Worm (Caenorhabditis elegans) whole organism, young adult: Measurements from ENCODE around the gene T01B4.3.

Experiments used
- B0035.1 ChIP-seq: sonication (generic microtip); optimal IDR thresholded peaks from 2 replicates; lab custom pipeline; 2016; ENCODE audit warnings: missing genetic modification characterization, mild to moderate bottlenecking, missing compliant biosample characterization, missing genotype, missing genetic modification reagents
- C06A6.2 ChIP-seq: fragments of 200-800 bp; sonication (Bioruptor generic); conservative IDR thresholded peaks from 2 replicates; pipeline ENCODE4 v1.3.6; 2022; ENCODE audit warnings: missing genetic modification characterization, missing compliant biosample characterization
- K12H6.12 ChIP-seq: fragments of 200-800 bp; sonication (Bioruptor generic); optimal IDR thresholded peaks from 2 replicates; lab custom pipeline; 2018; ENCODE audit warnings: mild to moderate bottlenecking, missing genetic modification characterization, missing compliant biosample characterization
- ZK185.1 ChIP-seq: sonication (generic microtip); optimal IDR thresholded peaks from 2 replicates; lab custom pipeline; 2016; ENCODE audit warnings: mild to moderate bottlenecking, missing genetic modification characterization, missing compliant biosample characterization; ENCODE audit not compliant: poor library complexity, severe bottlenecking
- bed-1 ChIP-seq: fragments of 200-800 bp; sonication (Bioruptor generic); IDR thresholded peaks from 2 replicates; pipeline ENCODE4 v1.3.6; 2022; ENCODE audit warnings: missing genetic modification reagents, missing genetic modification characterization, missing compliant biosample characterization
- dpl-1 ChIP-seq: fragments of 150-350 bp; optimal IDR thresholded peaks from 2 replicates; lab custom pipeline; 2014; ENCODE audit warnings: missing biosample characterization, missing genetic modification reagents, missing genetic modification characterization
- lin-35 ChIP-seq, 3 experiments: fragments of 150-350 bp in 2 of 3; sonication (generic microtip) in 1 of 3; optimal IDR thresholded peaks; 2 replicates each; lab custom pipeline; 2014 to 2018; ENCODE audit warnings: missing biosample characterization in 3 of 3, missing genetic modification characterization in 3 of 3, missing genetic modification reagents in 3 of 3
- pha-4 ChIP-seq: fragments of 150-350 bp; sonication (generic microtip); optimal IDR thresholded peaks from 2 replicates; lab custom pipeline; 2014; ENCODE audit warnings: missing biosample characterization, missing genetic modification reagents, missing genetic modification characterization
- unc-130 ChIP-seq: sonication (generic microtip); optimal IDR thresholded peaks from 2 replicates; lab custom pipeline; 2016; ENCODE audit warnings: missing genetic modification reagents, missing genetic modification characterization, missing compliant biosample characterization

DNA sequence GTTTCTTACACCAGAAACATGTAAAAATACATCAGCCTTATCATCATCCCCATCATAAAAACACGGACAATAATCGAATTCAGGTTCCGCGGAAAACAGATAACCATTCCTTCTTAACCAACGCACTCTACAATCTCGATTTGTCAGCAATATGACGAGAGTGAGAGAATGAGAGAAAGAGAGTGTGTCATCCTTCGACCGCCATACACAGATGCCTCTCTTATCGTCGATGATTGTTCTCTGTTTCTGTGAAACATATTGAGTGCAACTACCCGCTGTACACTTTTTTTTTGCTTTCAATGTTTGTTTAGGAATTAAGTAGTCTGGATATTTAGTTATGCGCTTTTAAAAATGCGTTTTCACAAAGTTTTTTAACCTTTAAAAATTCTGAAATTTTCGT, 31.5 kb upstream of the T01B4.3 start:
- TF ChIP-seq C06A6.2 (GFP tag; lab: Robert Waterston, UW) (no peak), lin-35 (GFP tag; optimal IDR thresholded peaks at IDR 0.05; lab: Kevin White, UChicago) (no peak), bed-1 (GFP tag; lab: Robert Waterston, UW) (no peak), B0035.1 (tag; lab: Kevin White, UChicago) (no peak), K12H6.12 (tag; lab: Kevin White, UChicago) (no peak), unc-130 (GFP tag; lab: Kevin White, UChicago) (no peak), dpl-1 (GFP tag; lab: Kevin White, UChicago) (no peak), pha-4 (tag; lab: Kevin White, UChicago) (peak; percentile 71), ZK185.1 (tag; lab: Kevin White, UChicago) (no peak)
